Fruit fly (Drosophila melanogaster) Kc167 (cell line): ENCODE data around the gene COX7AL2.

ENCODE experiments used
- Sin3A ChIP-seq: fragments of >200 bp; optimal IDR thresholded peaks from 2 replicates; lab custom pipeline; 2018; ENCODE audit warnings: missing external identifiers
- psq ChIP-seq: fragments of >200 bp; optimal IDR thresholded peaks from 2 replicates; lab custom pipeline; 2017; ENCODE audit warnings: missing external identifiers

- TF ChIP-seq Sin3A (lab: Kevin White, UChicago), result no peak
- TF ChIP-seq psq (lab: Kevin White, UChicago), result no peak
These were observed 20.3 kb downstream of the COX7AL2 start for dm6 chr2L:2177312-2177968.
